Worm (Caenorhabditis elegans): Measurements from ENCODE around the gene acr-9.

DNA sequence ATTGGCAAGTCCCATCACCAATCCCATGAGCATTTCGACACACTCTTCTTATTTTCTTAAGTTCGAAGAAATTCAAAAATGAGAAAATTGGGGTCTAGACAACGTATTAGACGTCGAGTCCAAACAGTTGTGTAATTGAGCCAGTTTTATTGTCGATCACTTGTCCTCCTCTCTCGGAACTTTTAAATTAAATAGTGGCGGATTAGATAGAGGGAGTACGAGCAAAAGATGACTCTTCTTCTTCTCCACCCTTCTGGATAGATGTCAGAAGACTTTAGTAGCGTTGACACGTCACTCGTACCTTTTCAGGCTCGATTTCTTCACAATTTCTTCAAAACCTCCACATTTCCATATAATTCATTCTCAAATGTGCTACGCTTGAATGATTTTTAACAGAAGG lies 31.5 kb downstream of the acr-9 start:
- no peak for TF ChIP-seq ztf-3 (GFP tag; optimal IDR thresholded peaks at IDR 0.05)
- TF ChIP-seq F52B5.7 (tag; optimal IDR thresholded peaks at IDR 0.05), result no peak
- TF ChIP-seq F33H1.4 (GFP tag; IDR thresholded peaks at IDR 0.05), result no peak
- TF ChIP-seq ztf-22 (GFP tag; optimal IDR thresholded peaks at IDR 0.05), result no peak
- TF ChIP-seq ekl-4 (GFP tag; IDR thresholded peaks at IDR 0.05), result no peak
- no peak for TF ChIP-seq sea-2 (GFP tag; IDR thresholded peaks at IDR 0.05)
- no peak for TF ChIP-seq dpl-1 (GFP tag; optimal IDR thresholded peaks at IDR 0.05)
- TF ChIP-seq D2030.7 (GFP tag; IDR thresholded peaks at IDR 0.05), result no peak
- TF ChIP-seq pha-4 (tag; optimal IDR thresholded peaks at IDR 0.05), result no peak
- no peak for TF ChIP-seq dpff-1 (tag; optimal IDR thresholded peaks at IDR 0.05)
